Fruit fly (Drosophila melanogaster) whole organism, pupa: ENCODE measurements around the gene CG14507.

ENCODE experiments used
- CG10348 ChIP-seq: fragments of 200-800 bp; sonication (Bioruptor generic); IDR thresholded peaks from 2 replicates; pipeline ENCODE4 v1.3.6; 2022; ENCODE audit warnings: missing biosample characterization, missing genetic modification characterization
- CG12605 ChIP-seq: fragments of 200-800 bp; sonication (Bioruptor generic); IDR thresholded peaks from 2 replicates; pipeline ENCODE4 v1.3.6; 2022; ENCODE audit warnings: missing biosample characterization, missing genetic modification characterization
- CG13204 ChIP-seq: fragments of 200-800 bp; sonication (Bioruptor generic); optimal IDR thresholded peaks from 2 replicates; lab custom pipeline; 2018; ENCODE audit warnings: missing biosample characterization, mild to moderate bottlenecking, missing genetic modification characterization, moderate library complexity
- CG15710 ChIP-seq: fragments of 200-800 bp; sonication (Bioruptor generic); optimal IDR thresholded peaks from 2 replicates; lab custom pipeline; 2018; ENCODE audit warnings: missing biosample characterization, mild to moderate bottlenecking, missing genetic modification characterization, moderate library complexity
- CG17806 ChIP-seq: fragments of 200-800 bp; sonication (Bioruptor generic); optimal IDR thresholded peaks from 2 replicates; lab custom pipeline; 2018; ENCODE audit warnings: missing biosample characterization, mild to moderate bottlenecking, missing genetic modification characterization, moderate library complexity
- CG8159 ChIP-seq: fragments of 200-800 bp; sonication (Bioruptor generic); optimal IDR thresholded peaks from 3 replicates; lab custom pipeline; 2018; ENCODE audit warnings: missing biosample characterization, mild to moderate bottlenecking, missing genetic modification characterization, moderate library complexity
- CG8301 ChIP-seq: fragments of 200-800 bp; sonication (Bioruptor generic); optimal IDR thresholded peaks from 2 replicates; lab custom pipeline; 2018; ENCODE audit warnings: missing biosample characterization, mild to moderate bottlenecking, missing genetic modification characterization
- CG9948 ChIP-seq: fragments of 200-800 bp; sonication (Bioruptor generic); optimal IDR thresholded peaks from 2 replicates; lab custom pipeline; 2018; ENCODE audit warnings: missing biosample characterization, mild to moderate bottlenecking, missing genetic modification characterization, moderate library complexity
- D1 ChIP-seq: fragments of 200-800 bp; sonication (Bioruptor generic); optimal IDR thresholded peaks from 2 replicates; lab custom pipeline; 2018; ENCODE audit warnings: missing biosample characterization, mild to moderate bottlenecking, missing genetic modification characterization, moderate library complexity
- EcR ChIP-seq: fragments of 200-800 bp; sonication (Bioruptor generic); optimal IDR thresholded peaks from 3 replicates; lab custom pipeline; 2019; ENCODE audit warnings: missing biosample characterization, missing genetic modification characterization, mild to moderate bottlenecking, moderate library complexity, missing genetic modification reagents
- Ets98B ChIP-seq: fragments of 200-800 bp; sonication (Bioruptor generic); IDR thresholded peaks from 2 replicates; pipeline ENCODE4 v1.3.6; 2022; ENCODE audit warnings: missing biosample characterization, missing genetic modification characterization
- Snoo ChIP-seq: fragments of 200-800 bp; sonication (Bioruptor generic); optimal IDR thresholded peaks from 3 replicates; lab custom pipeline; 2017; ENCODE audit warnings: missing biosample characterization, mild to moderate bottlenecking, missing genetic modification characterization, inconsistent platforms
- gl ChIP-seq: fragments of 200-800 bp; sonication (Bioruptor generic); optimal IDR thresholded peaks from 2 replicates; lab custom pipeline; 2018; ENCODE audit warnings: missing biosample characterization, mild to moderate bottlenecking, missing genetic modification characterization
- rn ChIP-seq: fragments of 200-800 bp; sonication (Bioruptor generic); IDR thresholded peaks from 2 replicates; pipeline ENCODE4 v1.3.6; 2022; ENCODE audit warnings: missing biosample characterization, missing genetic modification characterization

DNA sequence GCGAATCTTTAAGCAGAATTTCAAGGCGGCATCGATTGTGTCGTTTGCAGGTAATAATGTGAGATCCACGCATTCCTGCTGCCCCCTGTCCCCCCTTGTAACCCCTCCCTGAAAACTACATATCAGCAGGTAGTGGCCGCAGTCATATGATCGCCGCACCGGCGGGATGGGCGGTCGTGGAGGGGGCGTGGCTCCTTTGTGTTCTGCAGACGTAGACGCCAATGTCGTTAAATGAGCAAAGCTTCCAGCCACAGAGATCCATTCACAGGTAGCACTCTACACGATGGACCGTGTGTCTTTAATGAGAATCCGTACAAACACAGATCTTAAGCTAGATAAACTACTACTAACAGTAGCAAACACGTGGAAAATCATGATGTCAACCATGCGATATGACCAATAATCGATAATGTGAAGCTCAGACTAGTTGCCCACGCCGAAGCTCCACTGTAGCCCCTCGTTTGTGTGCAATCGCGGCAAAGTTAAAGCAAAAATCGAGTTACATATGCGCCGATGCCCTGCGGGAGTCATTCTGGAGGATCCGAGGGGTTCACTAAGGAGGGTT lies 28.5 kb upstream of the CG14507 start, which contains the start of gene CG45544:
- TF ChIP-seq CG12605 (GFP tag; lab: Robert Waterston, UW): peak; percentile 73
- peak; percentile 95 for TF ChIP-seq CG9948 (tag; lab: Kevin White, UChicago)
- TF ChIP-seq D1 (tag; lab: Kevin White, UChicago): peak; percentile 57
- peak; percentile 64 for TF ChIP-seq EcR (GFP tag; lab: Kevin White, UChicago)
- TF ChIP-seq CG8159: peak; percentile 96
- peak; percentile 76 for TF ChIP-seq rn
- peak; percentile 88 for TF ChIP-seq CG13204
- peak; percentile 68 for TF ChIP-seq Ets98B
- TF ChIP-seq CG15710: peak; percentile 97
- peak; percentile 87 for TF ChIP-seq Snoo
- no peak for TF ChIP-seq CG10348 (GFP tag; lab: Robert Waterston, UW)
- TF ChIP-seq CG17806 (tag; lab: Kevin White, UChicago): peak; percentile 96
- peak; percentile 94 for TF ChIP-seq gl (tag; lab: Kevin White, UChicago)
- peak; percentile 85 for TF ChIP-seq CG8301 (tag; lab: Kevin White, UChicago)
